Fruit fly (Drosophila melanogaster) whole organism: ENCODE results near the gene CG13876.

Experiments
- CG8478 ChIP-seq: fragments of >200 bp; optimal IDR thresholded peaks from 2 replicates; lab custom pipeline; 2018; ENCODE audit warnings: inconsistent platforms
- Dll ChIP-seq: fragments of >200 bp; optimal IDR thresholded peaks from 2 replicates; lab custom pipeline; 2017
- EcR ChIP-seq, 2 experiments: fragments of >200 bp; optimal IDR thresholded peaks; 2 replicates each; lab custom pipeline; 2017; ENCODE audit warnings: missing biosample characterization in 2 of 2, missing genetic modification characterization in 2 of 2, missing genetic modification reagents in 2 of 2
- pan ChIP-seq: fragments of >200 bp; optimal IDR thresholded peaks from 2 replicates; lab custom pipeline; 2017
- psq ChIP-seq: fragments of >200 bp; optimal IDR thresholded peaks from 2 replicates; lab custom pipeline; 2017
- usp ChIP-seq: fragments of >200 bp; optimal IDR thresholded peaks from 2 replicates; lab custom pipeline; 2017; ENCODE audit warnings: missing biosample characterization, missing genetic modification characterization, mixed read lengths

CG13876 gene

DNA sequence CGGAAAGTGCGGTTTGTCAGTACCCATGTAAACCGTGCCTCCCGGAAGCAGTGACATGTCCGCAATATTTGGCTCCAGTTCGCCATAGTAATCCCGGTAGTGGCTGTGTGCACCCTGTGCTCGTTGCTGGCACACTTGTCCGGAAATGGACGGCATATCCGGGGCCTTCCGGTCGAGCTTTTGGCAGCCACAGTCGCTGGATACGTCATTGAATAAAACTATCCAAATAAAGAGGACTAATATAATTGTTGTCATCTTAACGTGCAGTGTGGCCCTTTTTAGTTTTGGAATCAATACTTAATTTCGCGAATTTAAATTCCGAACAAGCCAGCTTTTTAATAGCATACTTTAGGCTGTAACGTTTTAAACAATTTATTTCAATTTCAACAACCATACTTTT, 30.0 kb upstream of the CG13876 start, which contains the start of gene CG7049:
Gene CG7049, minus strand, starts transcription at position 280 of the 400 bp plus-strand sequence.
- TF ChIP-seq Dll (lab: Kevin White, UChicago) (no peak), psq (lab: Kevin White, UChicago) (no peak), EcR (GFP tag; optimal IDR thresholded peaks at IDR 0.05; lab: Kevin White, UChicago) (no peak), pan (no peak), usp (GFP tag; lab: Kevin White, UChicago) (no peak), CG8478 (lab: Kevin White, UChicago) (no peak)

DNA sequence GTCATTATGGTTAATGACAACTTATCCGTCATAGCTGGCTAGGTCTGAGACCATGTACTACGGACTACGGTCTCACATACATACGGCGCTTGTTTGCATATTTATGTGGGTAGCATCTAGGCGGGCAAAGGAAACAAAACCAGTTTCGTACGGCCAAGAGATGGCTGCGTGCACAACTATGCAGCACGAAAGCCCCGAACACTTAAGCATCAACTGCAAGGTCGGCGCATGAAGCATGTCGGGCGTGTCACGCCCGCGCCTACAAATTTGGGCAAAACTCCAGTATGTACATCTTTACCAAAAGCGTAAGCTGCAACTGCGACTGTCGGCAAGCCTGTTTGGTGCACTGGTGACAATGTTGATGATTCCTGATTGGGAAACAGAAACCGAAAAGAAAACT, 28.0 kb upstream of the CG13876 start:
- no peak for TF ChIP-seq usp (GFP tag; lab: Kevin White, UChicago)
- TF ChIP-seq psq (lab: Kevin White, UChicago), result no peak
- no peak for TF ChIP-seq CG8478 (lab: Kevin White, UChicago)
- no peak for TF ChIP-seq pan
- TF ChIP-seq EcR (GFP tag; optimal IDR thresholded peaks at IDR 0.05; lab: Kevin White, UChicago), result no peak
- TF ChIP-seq Dll (lab: Kevin White, UChicago), result no peak

DNA sequence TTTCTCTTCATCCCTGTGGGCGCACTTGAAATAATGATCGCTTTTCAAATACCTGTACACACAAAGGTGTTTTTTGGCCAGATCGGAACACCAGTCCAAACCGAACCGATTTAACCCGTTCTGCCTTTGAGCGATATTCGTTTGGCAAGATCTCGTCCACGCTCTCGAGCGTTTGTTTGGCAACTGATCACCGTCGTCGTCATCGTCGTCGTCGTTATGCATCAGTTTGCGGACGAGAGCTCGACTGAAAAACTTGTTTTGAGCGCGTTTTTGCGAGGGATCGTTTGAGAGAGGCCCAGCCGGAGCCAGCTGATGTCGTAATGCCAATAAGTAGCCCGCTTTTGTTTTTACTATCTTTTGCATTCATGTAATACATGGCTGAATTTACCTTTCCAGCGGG, 27.5 kb upstream of the CG13876 start:
- no peak for TF ChIP-seq EcR (GFP tag; optimal IDR thresholded peaks at IDR 0.05; lab: Kevin White, UChicago)
- no peak for TF ChIP-seq psq (lab: Kevin White, UChicago)
- no peak for TF ChIP-seq CG8478 (lab: Kevin White, UChicago)
- TF ChIP-seq Dll (lab: Kevin White, UChicago), result no peak
- TF ChIP-seq usp (GFP tag; lab: Kevin White, UChicago), result no peak
- no peak for TF ChIP-seq pan

DNA sequence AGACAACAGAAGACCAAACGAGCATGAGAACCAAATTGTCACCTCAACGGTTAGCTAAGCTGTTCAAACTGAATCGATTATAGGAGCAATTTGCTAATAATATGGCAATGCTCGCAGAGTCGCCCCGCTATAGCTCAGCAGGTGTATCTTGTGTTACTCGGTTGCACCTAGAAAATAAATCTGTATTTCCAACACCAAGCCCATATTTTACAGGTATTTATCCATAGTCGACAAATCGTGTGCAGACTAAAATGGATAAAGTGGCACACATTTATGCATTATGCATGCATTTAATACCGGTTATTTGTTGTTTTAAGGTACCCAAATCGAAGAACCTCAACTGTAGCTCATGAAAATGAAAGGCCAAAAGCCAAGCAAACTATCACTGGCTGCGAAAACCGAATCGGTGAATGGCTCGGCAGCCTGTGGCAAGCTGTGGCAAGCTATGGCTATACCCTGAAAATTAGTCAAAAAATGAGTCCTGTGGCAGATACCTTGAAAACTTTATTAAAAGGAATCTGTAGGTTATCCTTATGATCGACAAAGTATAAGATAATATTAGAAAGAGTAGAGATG, 26.9 kb upstream of the CG13876 start, which contains the start of gene Vdup1:
Gene Vdup1, minus strand, starts transcription at position 51 of the 576 bp plus-strand sequence.
- TF ChIP-seq pan (no peak), CG8478 (lab: Kevin White, UChicago) (no peak), psq (lab: Kevin White, UChicago) (no peak), usp (GFP tag; lab: Kevin White, UChicago) (no peak), Dll (lab: Kevin White, UChicago) (no peak), EcR (GFP tag; optimal IDR thresholded peaks at IDR 0.05; lab: Kevin White, UChicago) (no peak)

DNA sequence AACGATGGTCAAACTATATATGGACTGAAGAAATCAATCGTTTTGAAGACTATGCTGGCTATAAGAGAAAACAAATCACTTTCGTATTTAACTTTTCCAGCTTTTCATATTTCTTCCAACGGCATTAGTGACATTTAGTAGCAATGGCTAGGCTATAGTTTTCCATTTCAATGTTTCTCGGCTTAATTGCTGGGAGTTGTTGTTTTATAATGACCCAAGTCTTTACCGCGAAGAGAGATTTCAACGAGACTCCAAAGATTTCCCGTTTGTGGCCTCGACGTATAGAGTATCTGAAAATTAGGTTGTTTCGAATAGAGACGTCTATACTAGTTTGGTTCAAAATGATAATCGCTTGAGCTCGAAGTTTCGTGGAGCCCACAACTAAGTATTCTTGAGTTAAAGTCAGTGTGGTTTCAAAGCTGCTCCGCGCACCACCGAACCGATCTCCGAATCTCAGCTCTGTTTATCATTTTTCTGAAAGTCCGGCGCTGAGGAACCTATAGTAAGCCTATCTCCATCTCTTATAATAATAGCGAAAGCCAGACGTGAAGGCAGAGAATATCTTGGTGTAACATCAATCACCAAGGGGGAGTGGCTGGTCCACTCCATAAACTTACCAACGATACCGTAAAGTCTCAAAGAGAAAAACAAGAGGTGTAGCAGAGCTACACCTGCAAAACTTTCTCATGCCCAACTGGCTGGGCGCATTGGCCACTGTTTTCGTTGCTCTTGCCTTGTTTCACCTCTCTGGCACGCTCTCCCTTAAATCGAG, 26.3 kb upstream of the CG13876 start, which contains the start of gene CG13875:
Gene CG13875, plus strand, starts transcription at position 434 of the 772 bp plus-strand sequence.
- TF ChIP-seq psq (lab: Kevin White, UChicago) (no peak), pan (no peak), CG8478 (lab: Kevin White, UChicago) (no peak), usp (GFP tag; lab: Kevin White, UChicago) (no peak), Dll (lab: Kevin White, UChicago) (no peak), EcR (GFP tag; optimal IDR thresholded peaks at IDR 0.05; lab: Kevin White, UChicago) (no peak)

DNA sequence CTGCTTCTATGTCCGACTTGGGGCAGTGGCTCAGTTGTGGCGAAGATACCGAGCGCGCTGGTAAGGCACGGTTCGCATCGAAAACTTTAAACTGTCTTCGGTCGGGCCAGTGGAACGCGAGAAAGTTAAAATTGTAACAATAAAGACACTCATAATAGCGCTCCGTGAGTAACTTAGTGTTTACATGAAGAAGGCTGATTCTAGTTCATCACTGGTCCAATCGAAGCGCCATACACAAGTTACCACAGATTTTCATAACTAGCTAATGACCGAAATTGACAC, 25.7 kb upstream of the CG13876 start:
- TF ChIP-seq usp (GFP tag; lab: Kevin White, UChicago) (no peak), CG8478 (lab: Kevin White, UChicago) (no peak), EcR (GFP tag; optimal IDR thresholded peaks at IDR 0.05; lab: Kevin White, UChicago) (no peak), Dll (lab: Kevin White, UChicago) (no peak)

DNA sequence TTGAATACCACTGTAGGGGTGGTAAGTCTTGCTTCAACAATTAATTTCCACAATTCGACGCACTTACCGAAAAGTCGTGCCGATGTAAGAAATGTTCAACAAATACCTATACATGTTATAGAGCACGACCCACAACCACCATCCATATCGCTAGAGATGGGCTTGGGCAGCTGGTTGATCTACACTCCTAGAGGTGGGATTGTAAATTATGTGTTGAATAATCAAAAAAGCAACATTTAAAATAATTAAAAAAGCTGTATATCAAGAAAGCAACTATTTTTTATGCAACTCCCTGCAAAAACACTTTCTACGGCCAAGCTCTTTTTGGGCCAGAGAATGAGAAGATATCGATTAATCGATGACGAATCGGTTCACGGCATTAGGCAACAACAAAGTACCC, 21.7 kb upstream of the CG13876 start, which contains the start of the genes CG34140, Mkp and Mtch:
Gene CG34140, minus strand, starts transcription at position 174 of the 400 bp plus-strand sequence.
Gene Mkp, minus strand, starts transcription at position 290 of the 400 bp plus-strand sequence.
Gene Mtch, plus strand, starts transcription at position 376 of the 400 bp plus-strand sequence.
- TF ChIP-seq psq (lab: Kevin White, UChicago), result no peak
- TF ChIP-seq usp (GFP tag; lab: Kevin White, UChicago), result no peak
- no peak for TF ChIP-seq Dll (lab: Kevin White, UChicago)
- no peak for TF ChIP-seq EcR (GFP tag; optimal IDR thresholded peaks at IDR 0.05; lab: Kevin White, UChicago)
- no peak for TF ChIP-seq pan
- TF ChIP-seq CG8478 (lab: Kevin White, UChicago), result no peak

DNA sequence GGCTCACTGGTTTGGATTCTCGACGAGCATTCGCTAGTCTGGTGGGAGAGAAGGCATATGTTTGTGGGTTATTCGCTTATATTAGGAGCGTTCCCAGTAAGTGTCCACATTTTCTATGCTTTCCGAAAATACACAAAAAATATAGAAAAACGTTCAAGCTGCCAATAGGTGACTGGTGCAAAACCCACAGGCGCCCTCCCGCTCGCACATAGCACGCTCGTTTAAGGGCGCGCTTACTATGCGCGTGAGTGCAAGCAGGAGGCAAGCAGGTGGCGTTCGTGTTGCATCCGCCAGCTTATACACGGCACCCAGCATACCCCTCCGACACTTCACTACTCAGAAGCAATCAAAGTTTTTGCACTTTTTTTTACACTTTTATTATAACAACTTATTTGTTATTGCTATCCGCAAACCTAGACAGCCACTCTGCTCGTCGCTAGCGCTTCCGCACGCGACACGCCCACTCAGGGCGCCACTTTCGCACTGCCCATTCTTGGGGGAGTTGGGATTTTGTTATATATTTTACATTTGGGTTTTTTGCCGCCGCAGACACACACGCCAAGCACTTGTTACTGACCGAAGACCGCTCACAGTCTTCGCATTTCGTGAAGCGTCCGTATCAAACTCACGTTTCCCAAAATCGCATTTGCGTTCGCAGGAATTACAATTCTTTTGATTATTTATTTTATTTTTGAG, 6.7 kb upstream of the CG13876 start:
- no peak for TF ChIP-seq pan
- peak; percentile 51 for TF ChIP-seq CG8478 (lab: Kevin White, UChicago)

DNA sequence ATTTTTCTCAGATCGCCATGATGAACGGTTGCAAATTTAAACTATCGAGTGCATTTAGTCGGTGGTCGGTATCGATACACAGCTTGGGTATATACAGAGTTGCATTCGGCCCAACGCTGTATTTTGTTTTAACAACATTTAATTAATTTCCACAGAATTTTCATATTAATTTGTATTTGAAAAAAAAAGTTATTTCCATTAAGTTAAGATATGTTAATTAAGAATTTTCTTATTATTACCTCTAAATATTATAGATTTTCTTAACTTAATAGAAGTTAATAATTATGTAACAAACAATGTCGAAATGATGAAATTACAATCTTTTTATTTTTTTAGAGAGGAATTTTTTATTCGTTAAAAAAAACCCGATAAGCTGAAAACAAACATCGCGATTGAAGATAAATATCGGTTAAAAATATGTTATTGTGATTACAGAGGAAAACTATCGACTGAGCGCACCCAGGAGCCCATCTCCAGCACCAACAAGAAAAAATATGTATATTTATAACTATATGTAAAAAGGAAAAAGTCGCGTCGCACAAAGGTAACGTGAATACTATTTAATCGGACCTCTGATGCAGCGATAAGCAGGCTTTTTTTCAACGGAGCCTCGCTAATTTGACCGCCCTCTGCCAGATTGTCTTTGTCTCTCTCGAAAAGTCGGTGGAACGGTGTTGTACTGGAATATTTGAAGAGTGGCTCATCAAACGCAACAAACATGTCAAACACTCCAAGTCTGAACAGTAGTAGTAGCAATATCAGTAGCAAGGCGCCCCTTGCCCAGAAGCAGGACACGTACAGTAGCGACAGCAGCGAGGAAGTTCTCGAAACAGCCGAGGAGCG, 6.0 kb upstream of the CG13876 start, which contains the start of the genes rno and mri:
Gene rno, minus strand, starts transcription at position 9 of the 843 bp plus-strand sequence.
Gene mri, plus strand, starts transcription at position 421 of the 843 bp plus-strand sequence.
- TF ChIP-seq pan, result no peak
- no peak for TF ChIP-seq Dll (lab: Kevin White, UChicago)

DNA sequence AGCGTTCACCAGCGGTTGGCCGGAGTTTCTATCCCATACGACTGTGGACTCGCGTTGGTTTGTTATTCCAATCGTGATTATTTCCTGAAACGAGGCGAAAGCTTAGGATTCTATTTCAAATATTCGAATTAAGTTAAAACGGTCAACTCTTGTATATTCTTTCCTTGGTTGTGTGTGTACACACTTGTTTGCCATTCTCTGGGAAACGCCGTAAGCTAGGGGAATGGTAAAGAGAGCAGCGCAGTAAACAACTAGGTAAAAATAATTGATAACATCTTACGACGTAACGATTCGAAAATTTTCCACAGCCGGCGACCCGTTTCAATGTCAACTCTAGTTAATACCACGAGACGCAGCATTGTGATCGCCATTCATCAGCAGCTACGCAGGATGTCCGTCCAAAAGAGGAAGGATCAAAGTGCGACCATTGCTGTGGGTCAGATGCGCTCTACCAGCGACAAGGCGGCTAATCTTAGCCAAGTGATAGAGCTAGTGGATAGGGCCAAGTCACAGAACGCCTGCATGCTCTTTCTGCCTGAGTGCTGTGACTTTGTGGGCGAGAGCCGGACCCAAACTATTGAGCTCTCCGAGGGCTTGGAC, 2.3 kb upstream of the CG13876 start, which contains the start of gene NitFhit:
Gene NitFhit, plus strand, starts transcription at position 195 of the 600 bp plus-strand sequence.
- no peak for TF ChIP-seq CG8478 (lab: Kevin White, UChicago)
- TF ChIP-seq psq (lab: Kevin White, UChicago), result no peak
- TF ChIP-seq usp (GFP tag; lab: Kevin White, UChicago), result no peak
- TF ChIP-seq EcR (GFP tag; optimal IDR thresholded peaks at IDR 0.05; lab: Kevin White, UChicago), result no peak
- no peak for TF ChIP-seq Dll (lab: Kevin White, UChicago)
- no peak for TF ChIP-seq pan
